Fruit fly (Drosophila melanogaster) whole organism, prepupa: ENCODE results near the gene CG8135.

ENCODE experiments used
- Blimp-1 ChIP-seq: fragments of 200-800 bp; sonication (Bioruptor generic); optimal IDR thresholded peaks from 3 replicates; lab custom pipeline; 2017; ENCODE audit warnings: missing biosample characterization, missing genetic modification characterization, mild to moderate bottlenecking, moderate library complexity, missing genetic modification reagents
- CG10669 ChIP-seq: fragments of 200-800 bp; sonication (Bioruptor generic); optimal IDR thresholded peaks from 3 replicates; lab custom pipeline; 2018; ENCODE audit warnings: missing biosample characterization, mild to moderate bottlenecking, missing genetic modification characterization, moderate library complexity
- CG11762 ChIP-seq: fragments of 200-800 bp; sonication (Bioruptor generic); optimal IDR thresholded peaks from 3 replicates; lab custom pipeline; 2016; ENCODE audit warnings: missing biosample characterization, missing genetic modification characterization; ENCODE audit not compliant: insufficient read depth
- CG11902 ChIP-seq: fragments of 200-800 bp; sonication (Bioruptor generic); optimal IDR thresholded peaks from 3 replicates; lab custom pipeline; 2016; ENCODE audit warnings: missing biosample characterization, missing genetic modification characterization
- CG15336 ChIP-seq: fragments of 200-800 bp; sonication (Bioruptor generic); IDR thresholded peaks from 2 replicates; pipeline ENCODE4 v1.3.6; 2022; ENCODE audit warnings: missing biosample characterization, missing genetic modification characterization
- CG16779 ChIP-seq: fragments of 200-800 bp; sonication (Bioruptor generic); optimal IDR thresholded peaks from 3 replicates; lab custom pipeline; 2017; ENCODE audit warnings: missing biosample characterization, mild to moderate bottlenecking, missing genetic modification characterization
- CG31627 ChIP-seq: fragments of 200-800 bp; sonication (Bioruptor generic); optimal IDR thresholded peaks from 3 replicates; lab custom pipeline; 2016; ENCODE audit warnings: missing biosample characterization, missing genetic modification characterization
- CG32006 ChIP-seq: fragments of 200-800 bp; sonication (Bioruptor generic); optimal IDR thresholded peaks from 3 replicates; lab custom pipeline; 2017; ENCODE audit warnings: missing biosample characterization, mild to moderate bottlenecking, missing genetic modification characterization
- CG4318 ChIP-seq: fragments of 200-800 bp; sonication (Bioruptor generic); optimal IDR thresholded peaks from 3 replicates; lab custom pipeline; 2017; ENCODE audit warnings: missing biosample characterization, mild to moderate bottlenecking, missing genetic modification characterization
- CG6276 ChIP-seq: fragments of 200-800 bp; sonication (Bioruptor generic); optimal IDR thresholded peaks from 2 replicates; lab custom pipeline; 2017; ENCODE audit warnings: missing biosample characterization, mild to moderate bottlenecking, missing genetic modification characterization
- CG6792 ChIP-seq: fragments of 200-800 bp; sonication (Bioruptor generic); optimal IDR thresholded peaks from 3 replicates; lab custom pipeline; 2016; ENCODE audit warnings: missing biosample characterization, missing genetic modification characterization
- CG6808 ChIP-seq: fragments of 200-800 bp; sonication (Bioruptor generic); optimal IDR thresholded peaks from 3 replicates; lab custom pipeline; 2017; ENCODE audit warnings: missing biosample characterization, missing genetic modification characterization, mild to moderate bottlenecking, moderate library complexity, missing genetic modification reagents
- CG6854 ChIP-seq: fragments of 200-800 bp; sonication (Bioruptor generic); optimal IDR thresholded peaks from 2 replicates; lab custom pipeline; 2017; ENCODE audit warnings: missing biosample characterization, mild to moderate bottlenecking, missing genetic modification characterization
- CG7368 ChIP-seq: fragments of 200-800 bp; sonication (Bioruptor generic); optimal IDR thresholded peaks from 3 replicates; lab custom pipeline; 2016; ENCODE audit warnings: missing biosample characterization, missing genetic modification characterization
- CG9139 ChIP-seq: fragments of 200-800 bp; sonication (Bioruptor generic); optimal IDR thresholded peaks from 3 replicates; lab custom pipeline; 2017; ENCODE audit warnings: missing biosample characterization, mild to moderate bottlenecking, missing genetic modification characterization
- Eip75B ChIP-seq: fragments of 200-800 bp; sonication (Bioruptor generic); optimal IDR thresholded peaks from 3 replicates; lab custom pipeline; 2016; ENCODE audit warnings: missing biosample characterization, missing genetic modification characterization
- Eip78C ChIP-seq: fragments of 200-800 bp; sonication (Bioruptor generic); peaks from one replicate; lab custom pipeline; 2016; ENCODE audit warnings: missing biosample characterization, missing genetic modification characterization
- Eip93F ChIP-seq: fragments of 200-800 bp; sonication (Bioruptor generic); optimal IDR thresholded peaks from 2 replicates; lab custom pipeline; 2016; ENCODE audit warnings: missing biosample characterization, mild to moderate bottlenecking, missing genetic modification characterization
- Ets21C ChIP-seq: fragments of 200-800 bp; sonication (Bioruptor generic); optimal IDR thresholded peaks from 3 replicates; lab custom pipeline; 2016; ENCODE audit warnings: missing biosample characterization, missing genetic modification characterization
- Ets96B ChIP-seq: fragments of 200-800 bp; optimal IDR thresholded peaks from 2 replicates; lab custom pipeline; 2019; ENCODE audit warnings: missing biosample characterization, mild to moderate bottlenecking, missing genetic modification characterization, moderate library complexity
- Hr38 ChIP-seq: sonication (Bioruptor generic); optimal IDR thresholded peaks from 2 replicates; lab custom pipeline; 2016; ENCODE audit warnings: missing biosample characterization, missing genetic modification characterization
- Hr39 ChIP-seq: fragments of 200-800 bp; sonication (Bioruptor generic); optimal IDR thresholded peaks from 2 replicates; lab custom pipeline; 2016; ENCODE audit warnings: missing biosample characterization, missing genetic modification characterization
- Lpt ChIP-seq: fragments of 200-800 bp; sonication (Bioruptor generic); optimal IDR thresholded peaks from 3 replicates; lab custom pipeline; 2016; ENCODE audit warnings: missing biosample characterization, missing genetic modification characterization
- Met ChIP-seq: fragments of 200-800 bp; sonication (Bioruptor generic); optimal IDR thresholded peaks from 3 replicates; lab custom pipeline; 2016; ENCODE audit warnings: missing biosample characterization, missing genetic modification characterization
- Smox ChIP-seq: fragments of 200-800 bp; sonication (Bioruptor generic); optimal IDR thresholded peaks from 3 replicates; lab custom pipeline; 2016; ENCODE audit warnings: missing biosample characterization, missing genetic modification characterization
- achi ChIP-seq: fragments of 200-800 bp; sonication (Bioruptor generic); optimal IDR thresholded peaks from 3 replicates; lab custom pipeline; 2016; ENCODE audit warnings: missing biosample characterization, missing genetic modification characterization
- dac ChIP-seq: fragments of 200-800 bp; sonication (Bioruptor generic); optimal IDR thresholded peaks from 2 replicates; lab custom pipeline; 2017; ENCODE audit warnings: missing biosample characterization, mild to moderate bottlenecking, missing genetic modification characterization
- dsx ChIP-seq: fragments of 200-800 bp; optimal IDR thresholded peaks from 3 replicates; lab custom pipeline; 2019; ENCODE audit warnings: missing biosample characterization, mild to moderate bottlenecking, missing genetic modification characterization, moderate library complexity; ENCODE audit not compliant: poor library complexity, severe bottlenecking
- fd85E ChIP-seq: fragments of 200-800 bp; sonication (Bioruptor generic); optimal IDR thresholded peaks from 3 replicates; lab custom pipeline; 2016; ENCODE audit warnings: missing biosample characterization, missing genetic modification characterization
- lz ChIP-seq: fragments of 200-800 bp; sonication (Bioruptor generic); optimal IDR thresholded peaks from 3 replicates; lab custom pipeline; 2016; ENCODE audit warnings: missing biosample characterization, missing genetic modification characterization
- net ChIP-seq: fragments of 200-800 bp; sonication (Bioruptor generic); optimal IDR thresholded peaks from 3 replicates; lab custom pipeline; 2016; ENCODE audit warnings: missing biosample characterization, missing genetic modification characterization
- pdm3 ChIP-seq: fragments of 200-800 bp; sonication (Bioruptor generic); optimal IDR thresholded peaks from 3 replicates; lab custom pipeline; 2016; ENCODE audit warnings: missing biosample characterization, missing genetic modification characterization
- salr ChIP-seq, 2 experiments: fragments of 200-800 bp; sonication (Bioruptor generic); optimal IDR thresholded peaks; 3 replicates each; lab custom pipeline; 2016 to 2018; ENCODE audit warnings: missing biosample characterization in 2 of 2, missing genetic modification characterization in 2 of 2, mild to moderate bottlenecking in 1 of 2
- spab ChIP-seq: fragments of 200-800 bp; sonication (Bioruptor generic); optimal IDR thresholded peaks from 2 replicates; lab custom pipeline; 2017; ENCODE audit warnings: missing biosample characterization, mild to moderate bottlenecking, missing genetic modification characterization, missing genetic modification reagents
- ss ChIP-seq, 2 experiments: fragments of 200-800 bp; sonication (Bioruptor generic); optimal IDR thresholded peaks; 2 replicates in 1 of 2; 3 replicates in 1 of 2; lab custom pipeline; 2017 to 2018; ENCODE audit warnings: mild to moderate bottlenecking in 2 of 2, missing biosample characterization in 2 of 2, missing genetic modification characterization in 2 of 2, moderate library complexity in 1 of 2
- vri ChIP-seq: fragments of 200-800 bp; sonication (Bioruptor generic); optimal IDR thresholded peaks from 3 replicates; lab custom pipeline; 2016; ENCODE audit warnings: missing biosample characterization, mild to moderate bottlenecking, missing genetic modification characterization

CG8135 gene

DNA sequence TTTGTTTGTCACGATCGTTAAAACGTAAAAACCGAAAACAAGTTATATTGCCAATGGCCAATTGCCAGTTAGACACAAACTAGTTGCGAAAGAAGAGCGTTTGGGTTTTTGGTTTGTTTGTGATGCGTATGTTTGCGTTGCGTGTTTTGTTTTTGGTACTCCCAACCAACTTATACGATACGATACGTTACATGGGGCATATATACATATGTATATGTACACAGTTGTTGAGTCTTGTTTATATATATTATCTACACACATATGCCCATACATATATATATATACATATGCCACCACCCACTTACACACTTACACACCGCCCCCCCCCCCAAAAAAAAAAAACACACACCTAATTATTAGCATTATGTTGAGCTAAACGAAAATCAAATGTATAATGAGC is 44.1 kb downstream of the CG8135 start:
- TF ChIP-seq Eip78C (GFP tag; lab: Kevin White, UChicago) (no peak), lz (GFP tag; lab: Kevin White, UChicago) (no peak), Ets21C (GFP tag; lab: Kevin White, UChicago) (no peak), salr (GFP tag; optimal IDR thresholded peaks at IDR 0.05; lab: Kevin White, UChicago) (no peak), CG7368 (GFP tag; lab: Kevin White, UChicago) (no peak), CG10669 (GFP tag; lab: Kevin White, UChicago) (no peak), vri (no peak), net (GFP tag; lab: Kevin White, UChicago) (no peak), Eip75B (GFP tag; lab: Kevin White, UChicago) (no peak), CG32006 (GFP tag; lab: Kevin White, UChicago) (no peak), CG31627 (GFP tag; lab: Kevin White, UChicago) (no peak), Eip93F (GFP tag; lab: Kevin White, UChicago) (no peak), dac (GFP tag; lab: Kevin White, UChicago) (no peak), CG11902 (GFP tag; lab: Kevin White, UChicago) (no peak), Hr39 (GFP tag; lab: Kevin White, UChicago) (no peak), Lpt (GFP tag; lab: Kevin White, UChicago) (no peak), dsx (GFP tag; lab: Kevin White, UChicago) (no peak), CG4318 (no peak), CG16779 (tag; lab: Kevin White, UChicago) (no peak), Smox (no peak)

DNA sequence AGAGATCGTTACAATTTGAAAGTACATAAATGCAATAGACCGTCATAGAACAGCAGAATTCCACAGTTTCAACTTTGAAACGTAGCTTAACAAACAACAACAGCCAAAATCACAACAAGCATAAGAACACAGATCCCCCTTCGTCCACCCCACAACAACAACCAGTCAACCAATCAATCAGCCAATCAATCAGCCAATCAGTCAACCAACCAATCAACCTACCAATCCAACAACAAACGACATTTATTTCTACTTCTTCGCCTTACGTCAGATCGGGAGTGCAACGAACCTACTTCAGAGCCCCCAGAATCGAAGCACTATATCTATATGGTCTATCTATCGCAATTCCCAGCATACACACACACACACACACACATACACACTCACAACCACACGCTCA is 46.5 kb downstream of the CG8135 start:
- TF ChIP-seq net (GFP tag; lab: Kevin White, UChicago) (no peak), CG6276 (GFP tag; lab: Kevin White, UChicago) (no peak), CG10669 (GFP tag; lab: Kevin White, UChicago) (no peak), lz (GFP tag; lab: Kevin White, UChicago) (no peak), CG11762 (no peak), Hr39 (GFP tag; lab: Kevin White, UChicago) (no peak), CG31627 (GFP tag; lab: Kevin White, UChicago) (no peak), Blimp-1 (GFP tag; lab: Kevin White, UChicago) (no peak), CG6792 (no peak), fd85E (GFP tag; lab: Kevin White, UChicago) (no peak), dac (GFP tag; lab: Kevin White, UChicago) (no peak), pdm3 (GFP tag; lab: Kevin White, UChicago) (no peak), salr (GFP tag; optimal IDR thresholded peaks at IDR 0.05; lab: Kevin White, UChicago) (no peak), Met (GFP tag; lab: Kevin White, UChicago) (no peak), Eip93F (GFP tag; lab: Kevin White, UChicago) (no peak), CG9139 (GFP tag; lab: Kevin White, UChicago) (no peak), CG6808 (GFP tag; lab: Kevin White, UChicago) (no peak)
- TF ChIP-seq, all 60 proteins: peak for 0

DNA sequence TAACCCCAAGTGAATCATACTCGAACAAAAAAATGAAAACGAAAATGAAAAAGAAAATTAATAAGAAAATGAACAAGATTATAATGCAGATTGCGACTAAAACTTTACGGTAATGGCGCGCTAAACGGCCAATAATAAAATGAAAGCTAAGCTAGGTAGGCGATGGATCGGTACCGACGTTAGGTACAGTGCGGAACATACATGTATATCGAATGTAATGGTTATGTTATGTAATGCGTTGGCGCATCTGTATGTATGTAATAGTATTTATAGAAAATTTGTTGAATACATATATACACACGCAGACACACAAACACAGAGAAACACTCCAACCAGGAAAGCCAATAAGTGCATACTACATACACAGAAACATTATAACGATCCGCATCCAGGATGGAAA is 50.8 kb downstream of the CG8135 start:
- TF ChIP-seq CG6854 (GFP tag; lab: Kevin White, UChicago): no peak
- TF ChIP-seq Hr38 (GFP tag; lab: Kevin White, UChicago): no peak
- no peak for TF ChIP-seq CG6792
- no peak for TF ChIP-seq CG4318
- TF ChIP-seq CG6808 (GFP tag; lab: Kevin White, UChicago): no peak
- TF ChIP-seq achi (GFP tag; lab: Kevin White, UChicago): no peak
- TF ChIP-seq Ets96B: no peak
- TF ChIP-seq ss (GFP tag; optimal IDR thresholded peaks at IDR 0.05; lab: Kevin White, UChicago): no peak
- no peak for TF ChIP-seq CG15336

DNA sequence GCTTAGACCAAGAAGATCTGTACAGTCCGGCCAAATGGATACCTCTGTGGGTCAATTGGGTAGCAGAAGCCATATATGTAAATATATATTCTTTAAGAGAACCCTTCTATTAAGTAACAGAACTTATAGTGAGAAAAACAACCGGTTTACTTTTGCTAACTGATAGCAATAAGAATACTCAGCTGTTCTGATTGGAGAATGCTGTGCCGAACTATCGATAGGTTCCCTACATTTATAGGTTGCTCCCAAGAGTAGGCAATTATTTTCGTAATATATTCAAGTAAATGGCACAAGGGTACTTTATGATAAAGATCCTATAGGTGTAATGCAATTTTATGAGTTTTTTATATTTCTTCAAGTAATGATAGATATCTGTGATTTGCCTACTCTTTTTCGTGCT is 52.2 kb downstream of the CG8135 start, which contains the start of gene GstZ1:
Gene GstZ1 (minus strand): TSS at position 174 of the 400 bp plus-strand sequence.
- TF ChIP-seq spab (GFP tag; lab: Kevin White, UChicago) (no peak), Eip78C (GFP tag; lab: Kevin White, UChicago) (peak; percentile 31)
- TF ChIP-seq, all 60 proteins: peak for 1
